Worm (Caenorhabditis elegans) whole organism, L1 larva: ENCODE data around the gene srh-83.

ENCODE experiments used
- ama-1 ChIP-seq: fragments of 150-350 bp; optimal IDR thresholded peaks from 2 replicates; lab custom pipeline; 2014
- ceh-8 ChIP-seq: fragments of 200-800 bp; sonication (Bioruptor generic); optimal IDR thresholded peaks from 2 replicates; lab custom pipeline; 2018; ENCODE audit warnings: mild to moderate bottlenecking, missing genetic modification characterization, moderate library complexity, missing compliant biosample characterization
- mdl-1 ChIP-seq, 2 experiments: fragments of 150-350 bp; optimal IDR thresholded peaks; 2 replicates each; lab custom pipeline; 2014 to 2017; ENCODE audit warnings: missing biosample characterization in 2 of 2, missing genetic modification characterization in 2 of 2, inconsistent platforms in 1 of 2
- mef-2 ChIP-seq: fragments of 150-350 bp; optimal IDR thresholded peaks from 2 replicates; lab custom pipeline; 2014; ENCODE audit warnings: missing biosample characterization, missing genetic modification characterization
- nhr-71 ChIP-seq: sonication (generic microtip); optimal IDR thresholded peaks from 2 replicates; lab custom pipeline; 2016; ENCODE audit warnings: mild to moderate bottlenecking, missing genetic modification characterization, moderate library complexity, missing compliant biosample characterization

DNA sequence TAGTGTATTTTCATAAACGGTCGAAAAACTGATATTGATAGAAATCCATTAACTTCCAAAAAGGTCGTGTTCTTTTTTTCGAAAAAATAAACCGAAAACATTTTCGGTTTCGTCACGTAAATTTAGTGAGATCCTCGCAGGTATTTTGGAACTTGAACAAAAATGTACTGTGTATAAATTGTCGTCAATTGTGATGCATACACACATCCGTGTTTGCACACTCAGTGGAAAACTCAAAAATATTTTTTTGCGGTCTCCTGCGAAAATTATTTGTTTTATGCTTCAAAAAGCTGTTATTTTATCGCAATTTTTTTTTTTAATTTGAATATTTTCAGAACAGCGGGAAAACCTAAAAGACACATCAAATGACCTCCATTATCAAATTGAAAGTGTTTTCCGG, 14.5 kb downstream of the srh-83 start, which contains the start of gene cpsf-2:
- TF ChIP-seq mdl-1 (tag; optimal IDR thresholded peaks at IDR 0.05; lab: Kevin White, UChicago) = no peak
- TF ChIP-seq ama-1 (lab: Kevin White, UChicago) = no peak
- no peak for TF ChIP-seq nhr-71 (tag; lab: Kevin White, UChicago)
- TF ChIP-seq mef-2 = no peak
- TF ChIP-seq ceh-8 (GFP tag; lab: Kevin White, UChicago) = no peak
